Fruit fly (Drosophila melanogaster) whole organism, embryonic: ENCODE measurements around the gene GluProRS.

Source experiments
- Asciz ChIP-seq: fragments of 200-800 bp; sonication (Bioruptor generic); optimal IDR thresholded peaks from 2 replicates; lab custom pipeline; 2017; ENCODE audit warnings: missing biosample characterization, mild to moderate bottlenecking, missing genetic modification characterization, missing genetic modification reagents
- Atf6 ChIP-seq: fragments of 200-800 bp; sonication (Bioruptor generic); IDR thresholded peaks from 2 replicates; pipeline ENCODE4 v1.3.6; 2022; ENCODE audit warnings: missing biosample characterization, missing genetic modification characterization
- CG10147 ChIP-seq: fragments of 200-800 bp; sonication (Bioruptor generic); optimal IDR thresholded peaks from 2 replicates; lab custom pipeline; 2019; ENCODE audit warnings: missing biosample characterization, mild to moderate bottlenecking, missing genetic modification characterization, moderate library complexity
- CG11085 ChIP-seq: fragments of 200-800 bp; sonication (Bioruptor generic); IDR thresholded peaks from 2 replicates; pipeline ENCODE4 v1.3.6; 2022; ENCODE audit warnings: missing biosample characterization, missing genetic modification characterization
- CG11723 ChIP-seq: fragments of 200-800 bp; sonication (Bioruptor generic); optimal IDR thresholded peaks from 2 replicates; lab custom pipeline; 2017; ENCODE audit warnings: missing biosample characterization, mild to moderate bottlenecking, missing genetic modification characterization
- CG16813 ChIP-seq: fragments of 200-800 bp; sonication (Bioruptor generic); IDR thresholded peaks from 3 replicates; pipeline ENCODE4 v1.3.6; 2022; ENCODE audit warnings: missing biosample characterization, missing genetic modification characterization; ENCODE audit not compliant: partially characterized antibody
- CG2120 ChIP-seq: fragments of 200-800 bp; sonication (Bioruptor generic); optimal IDR thresholded peaks from 3 replicates; lab custom pipeline; 2016; ENCODE audit warnings: missing biosample characterization, missing genetic modification characterization
- CG3726 ChIP-seq: fragments of 200-800 bp; sonication (Bioruptor generic); IDR thresholded peaks from 3 replicates; pipeline ENCODE4, ENCODE4 v1.3.6; 2022; ENCODE audit warnings: missing biosample characterization, missing genetic modification characterization
- CG43689 ChIP-seq: fragments of 200-800 bp; sonication (Bioruptor generic); IDR thresholded peaks from 2 replicates; pipeline ENCODE4 v1.3.6; 2022; ENCODE audit warnings: missing biosample characterization, missing genetic modification characterization
- CG5953 ChIP-seq: fragments of 200-800 bp; sonication (Bioruptor generic); IDR thresholded peaks from 2 replicates; pipeline ENCODE4 v1.3.6; 2022; ENCODE audit warnings: missing biosample characterization, missing genetic modification characterization
- CG8089 ChIP-seq: fragments of 200-800 bp; sonication (Bioruptor generic); optimal IDR thresholded peaks from 3 replicates; lab custom pipeline; 2016; ENCODE audit warnings: missing biosample characterization, missing genetic modification characterization
- CG8281 ChIP-seq: fragments of 200-800 bp; sonication (Bioruptor generic); optimal IDR thresholded peaks from 2 replicates; lab custom pipeline; 2018; ENCODE audit warnings: missing biosample characterization, mild to moderate bottlenecking, missing genetic modification characterization, moderate library complexity
- CG9437 ChIP-seq: fragments of 200-800 bp; sonication (Bioruptor generic); optimal IDR thresholded peaks from 2 replicates; lab custom pipeline; 2018; ENCODE audit warnings: missing biosample characterization, mild to moderate bottlenecking, missing genetic modification characterization
- CG9727 ChIP-seq: fragments of 200-800 bp; sonication (Bioruptor generic); optimal IDR thresholded peaks from 3 replicates; lab custom pipeline; 2017; ENCODE audit warnings: missing biosample characterization, mild to moderate bottlenecking, missing genetic modification characterization
- Chrac-16 ChIP-seq: fragments of 200-800 bp; sonication (Bioruptor generic); optimal IDR thresholded peaks from 3 replicates; lab custom pipeline; 2016; ENCODE audit warnings: missing biosample characterization, missing genetic modification characterization
- Dad ChIP-seq: fragments of 200-800 bp; sonication (Bioruptor generic); optimal IDR thresholded peaks from 3 replicates; lab custom pipeline; 2016; ENCODE audit warnings: missing biosample characterization, missing genetic modification characterization
- Dfd ChIP-seq, 2 experiments: fragments of >200 bp; optimal IDR thresholded peaks; 2 replicates each; lab custom pipeline; 2017; ENCODE audit warnings: missing biosample characterization in 2 of 2, missing genetic modification characterization in 2 of 2
- E2f2 ChIP-seq: fragments of 200-800 bp; sonication (Bioruptor generic); IDR thresholded peaks from 2 replicates; pipeline ENCODE4 v1.3.6; 2022; ENCODE audit warnings: missing biosample characterization, missing genetic modification characterization
- HLHmδ ChIP-seq: fragments of 200-800 bp; sonication (Bioruptor generic); optimal IDR thresholded peaks from 2 replicates; lab custom pipeline; 2018; ENCODE audit warnings: missing biosample characterization, mild to moderate bottlenecking, missing genetic modification characterization, moderate library complexity
- Hr51 ChIP-seq, 2 experiments: fragments of 200-800 bp; sonication (Bioruptor generic); optimal IDR thresholded peaks; 2 replicates in 1 of 2; 3 replicates in 1 of 2; lab custom pipeline; 2016 to 2018; ENCODE audit warnings: missing biosample characterization in 2 of 2, missing genetic modification characterization in 2 of 2, mild to moderate bottlenecking in 1 of 2, moderate library complexity in 1 of 2
- Hr78 ChIP-seq, 2 experiments: fragments of 200-800 bp in 1 of 2; fragments of >200 bp in 1 of 2; sonication (Bioruptor generic) in 1 of 2; optimal IDR thresholded peaks; 2 replicates each; lab custom pipeline; 2017 to 2019; ENCODE audit warnings: missing biosample characterization in 2 of 2, missing genetic modification characterization in 2 of 2, mild to moderate bottlenecking in 1 of 2, moderate library complexity in 1 of 2
- NC2β ChIP-seq: fragments of 200-800 bp; sonication (Bioruptor generic); optimal IDR thresholded peaks from 2 replicates; lab custom pipeline; 2016; ENCODE audit warnings: missing biosample characterization, missing genetic modification characterization
- Rx ChIP-seq: fragments of 200-800 bp; sonication (Bioruptor generic); IDR thresholded peaks from 2 replicates; pipeline ENCODE4 v1.3.6; 2022; ENCODE audit warnings: missing biosample characterization, missing genetic modification characterization
- ab ChIP-seq: fragments of 200-800 bp; sonication (Bioruptor generic); optimal IDR thresholded peaks from 2 replicates; lab custom pipeline; 2016; ENCODE audit warnings: missing biosample characterization, missing genetic modification characterization
- az2 ChIP-seq: fragments of 200-800 bp; sonication (Bioruptor generic); optimal IDR thresholded peaks from 3 replicates; lab custom pipeline; 2016; ENCODE audit warnings: missing biosample characterization, missing genetic modification characterization
- bab2 ChIP-seq: fragments of 200-800 bp; sonication (Bioruptor generic); optimal IDR thresholded peaks from 2 replicates; lab custom pipeline; 2016; ENCODE audit warnings: missing biosample characterization, missing genetic modification characterization
- chm ChIP-seq: fragments of 200-800 bp; sonication (Bioruptor generic); IDR thresholded peaks from 2 replicates; pipeline ENCODE4 v1.3.6; 2022; ENCODE audit warnings: missing biosample characterization, missing genetic modification characterization
- ci ChIP-seq: fragments of 200-800 bp; sonication (Bioruptor generic); IDR thresholded peaks from 3 replicates; pipeline ENCODE4 v1.3.6; 2022; ENCODE audit warnings: missing biosample characterization, missing genetic modification characterization
- cwo ChIP-seq: fragments of 200-800 bp; sonication (Bioruptor generic); optimal IDR thresholded peaks from 3 replicates; lab custom pipeline; 2017; ENCODE audit warnings: missing biosample characterization, missing genetic modification characterization, mild to moderate bottlenecking, moderate library complexity, missing genetic modification reagents
- da ChIP-seq: fragments of 200-800 bp; sonication (Bioruptor generic); optimal IDR thresholded peaks from 2 replicates; lab custom pipeline; 2016; ENCODE audit warnings: missing biosample characterization, missing genetic modification characterization
- dati ChIP-seq: fragments of 200-800 bp; sonication (Bioruptor generic); IDR thresholded peaks from 2 replicates; pipeline ENCODE4 v1.3.6; 2022; ENCODE audit warnings: missing biosample characterization, missing genetic modification characterization
- ems ChIP-seq: fragments of 200-800 bp; sonication (Bioruptor generic); optimal IDR thresholded peaks from 3 replicates; lab custom pipeline; 2016; ENCODE audit warnings: missing biosample characterization, missing genetic modification characterization
- en ChIP-seq: fragments of 200-800 bp; sonication (Bioruptor generic); optimal IDR thresholded peaks from 2 replicates; lab custom pipeline; 2016; ENCODE audit warnings: missing biosample characterization, missing genetic modification characterization
- hth ChIP-seq: fragments of >200 bp; optimal IDR thresholded peaks from 2 replicates; lab custom pipeline; 2017; ENCODE audit warnings: inconsistent platforms
- jing ChIP-seq: fragments of 200-800 bp; sonication (Bioruptor generic); optimal IDR thresholded peaks from 2 replicates; lab custom pipeline; 2018; ENCODE audit warnings: missing biosample characterization, mild to moderate bottlenecking, missing genetic modification characterization
- kay ChIP-seq: fragments of 200-800 bp; sonication (Bioruptor generic); optimal IDR thresholded peaks from 2 replicates; lab custom pipeline; 2016; ENCODE audit warnings: missing biosample characterization, missing genetic modification characterization
- knrl ChIP-seq: fragments of 200-800 bp; sonication (Bioruptor generic); IDR thresholded peaks from 3 replicates; pipeline ENCODE4 v1.3.6; 2022; ENCODE audit warnings: missing biosample characterization, missing genetic modification characterization; ENCODE audit not compliant: partially characterized antibody
- mld ChIP-seq: fragments of 200-800 bp; sonication (Bioruptor generic); IDR thresholded peaks from 3 replicates; pipeline ENCODE4 v1.3.6; 2022; ENCODE audit warnings: missing biosample characterization, missing genetic modification characterization; ENCODE audit not compliant: partially characterized antibody
- nerfin-1 ChIP-seq: fragments of 200-800 bp; sonication (Bioruptor generic); optimal IDR thresholded peaks from 3 replicates; lab custom pipeline; 2019; ENCODE audit warnings: missing biosample characterization, mild to moderate bottlenecking, missing genetic modification characterization, moderate library complexity
- pan ChIP-seq, 4 experiments: fragments of >200 bp in 3 of 4; fragments of 200-800 bp in 1 of 4; sonication (Bioruptor generic) in 1 of 4; optimal IDR thresholded peaks in 3 of 4; IDR thresholded peaks in 1 of 4; 2 replicates each; pipeline versions ENCODE4 v1.3.6 to Lab custom; 2017 to 2022; ENCODE audit warnings: missing biosample characterization in 2 of 4, missing genetic modification characterization in 2 of 4, mixed read lengths in 1 of 4
- rib ChIP-seq: fragments of 200-800 bp; sonication (Bioruptor generic); IDR thresholded peaks from 2 replicates; pipeline ENCODE4 v1.3.6; 2022; ENCODE audit warnings: missing biosample characterization, missing genetic modification characterization
- sd ChIP-seq: fragments of 200-800 bp; sonication (Bioruptor generic); optimal IDR thresholded peaks from 3 replicates; lab custom pipeline; 2018; ENCODE audit warnings: missing biosample characterization, mild to moderate bottlenecking, missing genetic modification characterization, moderate library complexity
- so ChIP-seq: fragments of 200-800 bp; sonication (Bioruptor generic); IDR thresholded peaks from 3 replicates; pipeline ENCODE4 v1.3.6; 2022; ENCODE audit warnings: missing biosample characterization, missing genetic modification characterization
- sob ChIP-seq: fragments of 200-800 bp; sonication (Bioruptor generic); IDR thresholded peaks from 2 replicates; pipeline ENCODE4 v1.3.6; 2022; ENCODE audit warnings: missing biosample characterization, missing genetic modification characterization
- sqz ChIP-seq: fragments of 200-800 bp; sonication (Bioruptor generic); optimal IDR thresholded peaks from 3 replicates; lab custom pipeline; 2018; ENCODE audit warnings: missing biosample characterization, mild to moderate bottlenecking, missing genetic modification characterization
- ssp ChIP-seq: fragments of 200-800 bp; sonication (Bioruptor generic); IDR thresholded peaks from 2 replicates; pipeline ENCODE4 v1.3.6; 2022; ENCODE audit warnings: missing biosample characterization, missing genetic modification characterization
- tup ChIP-seq: fragments of 200-800 bp; sonication (Bioruptor generic); optimal IDR thresholded peaks from 2 replicates; lab custom pipeline; 2016; ENCODE audit warnings: missing biosample characterization, mild to moderate bottlenecking, missing genetic modification characterization, moderate library complexity
- twi ChIP-seq: fragments of 200-800 bp; optimal IDR thresholded peaks from 2 replicates; lab custom pipeline; 2019; ENCODE audit warnings: missing biosample characterization, mild to moderate bottlenecking, missing genetic modification characterization, moderate library complexity
- vvl ChIP-seq: fragments of 200-800 bp; sonication (Bioruptor generic); IDR thresholded peaks from 2 replicates; pipeline ENCODE4 v1.3.6; 2022; ENCODE audit warnings: missing biosample characterization, missing genetic modification characterization
- wek ChIP-seq: fragments of 200-800 bp; sonication (Bioruptor generic); optimal IDR thresholded peaks from 3 replicates; lab custom pipeline; 2018; ENCODE audit warnings: missing biosample characterization, mild to moderate bottlenecking, missing genetic modification characterization, moderate library complexity
- wor ChIP-seq: fragments of 200-800 bp; sonication (Bioruptor generic); IDR thresholded peaks from 2 replicates; pipeline ENCODE4 v1.3.6; 2022; ENCODE audit warnings: missing biosample characterization, missing genetic modification characterization

GluProRS gene

dm6 chr3R:23969449-23969848 is 11.3 kb upstream of the GluProRS start (continued):
- TF ChIP-seq CG11085 (GFP tag; lab: Robert Waterston, UW): no peak
- TF ChIP-seq CG16813 (GFP tag; lab: Robert Waterston, UW): no peak
- TF ChIP-seq vvl (GFP tag; lab: Robert Waterston, UW): peak; percentile 50; the same call in 1 of the 2 replicates
- TF ChIP-seq E2f2 (GFP tag; lab: Robert Waterston, UW): peak; percentile 43; the same call in 1 of the 2 replicates
- TF ChIP-seq rib (GFP tag; lab: Robert Waterston, UW): no peak
- no peak for TF ChIP-seq Chrac-16
- TF ChIP-seq HLHmδ (GFP tag; lab: Kevin White, UChicago): no peak
- peak; percentile 10 for TF ChIP-seq CG8281
- peak; percentile 5 for TF ChIP-seq az2
- TF ChIP-seq ab (GFP tag; lab: Kevin White, UChicago): no peak
- no peak for TF ChIP-seq bab2 (GFP tag; lab: Kevin White, UChicago)
- TF ChIP-seq ci (GFP tag; lab: Robert Waterston, UW): 0 out of 3 replicates have a peak, but pooled peaks have one; percentile 52
- no peak for TF ChIP-seq en
- peak; percentile 33 for TF ChIP-seq nerfin-1
- peak; percentile 53 for TF ChIP-seq cwo (GFP tag; lab: Kevin White, UChicago)
- peak; percentile 36 for TF ChIP-seq sd (tag; lab: Kevin White, UChicago)
- TF ChIP-seq sob (GFP tag; lab: Robert Waterston, UW): 0 out of 2 replicates have a peak, but pooled peaks have one; percentile 32
- peak; percentile 26; the same call in 1 of the 2 replicates for TF ChIP-seq wor (GFP tag; lab: Robert Waterston, UW)
- TF ChIP-seq CG9437 (GFP tag; lab: Kevin White, UChicago): peak; percentile 35
- TF ChIP-seq chm (GFP tag; lab: Robert Waterston, UW): no peak
- peak; percentile 7 for TF ChIP-seq CG9727 (GFP tag; lab: Kevin White, UChicago)
- peak; percentile 39 for TF ChIP-seq sqz (GFP tag; lab: Kevin White, UChicago)
- TF ChIP-seq Dfd (GFP tag; optimal IDR thresholded peaks at IDR 0.05; lab: Kevin White, UChicago): no peak
- TF ChIP-seq mld: no peak
- no peak for TF ChIP-seq kay
- TF ChIP-seq jing: no peak
- TF ChIP-seq ssp (GFP tag; lab: Robert Waterston, UW): peak; percentile 50
- TF ChIP-seq Hr51 (GFP tag; optimal IDR thresholded peaks at IDR 0.05; lab: Kevin White, UChicago): peak in 1 of 2 experiments; percentile 71
- TF ChIP-seq Dad (GFP tag; lab: Kevin White, UChicago): no peak
- peak; percentile 32 for TF ChIP-seq CG10147 (GFP tag; lab: Kevin White, UChicago)
- TF ChIP-seq so (GFP tag; lab: Robert Waterston, UW): no peak
- TF ChIP-seq wek (GFP tag; lab: Kevin White, UChicago): no peak
- no peak for TF ChIP-seq CG43689 (GFP tag; lab: Robert Waterston, UW)
- no peak for TF ChIP-seq ems (GFP tag; lab: Kevin White, UChicago)
- TF ChIP-seq knrl: no peak
- TF ChIP-seq Asciz (GFP tag; lab: Kevin White, UChicago): no peak
- TF ChIP-seq Rx (GFP tag; lab: Robert Waterston, UW): no peak
- TF ChIP-seq NC2β (GFP tag; lab: Kevin White, UChicago): no peak
- TF ChIP-seq Atf6 (GFP tag; lab: Robert Waterston, UW): peak; percentile 66
- 0 out of 2 replicates have a peak, but pooled peaks have one; percentile 19 for TF ChIP-seq dati (GFP tag; lab: Robert Waterston, UW)
- TF ChIP-seq da (GFP tag; lab: Kevin White, UChicago): no peak
- TF ChIP-seq CG5953 (GFP tag; lab: Robert Waterston, UW): no peak
- no peak for TF ChIP-seq tup (GFP tag; lab: Kevin White, UChicago)
- no peak for TF ChIP-seq CG2120
- TF ChIP-seq CG3726 (GFP tag; lab: Robert Waterston, UW): no peak
- no peak for TF ChIP-seq hth (lab: Kevin White, UChicago)
- no peak for TF ChIP-seq CG11723 (GFP tag; lab: Kevin White, UChicago)
- no peak for TF ChIP-seq pan (optimal IDR thresholded peaks at IDR 0.05; lab: Kevin White, UChicago)
- peak in 1 of 2 experiments; percentile 64 for TF ChIP-seq pan (GFP tag; optimal IDR thresholded peaks at IDR 0.05 in 1 of 2, IDR thresholded peaks at IDR 0.05 in 1 of 2)
- TF ChIP-seq CG8089 (GFP tag; lab: Kevin White, UChicago): no peak
- TF ChIP-seq twi (tag; lab: Kevin White, UChicago): no peak
- peak in 1 of 2 experiments; percentile 35 for TF ChIP-seq Hr78 (GFP tag; optimal IDR thresholded peaks at IDR 0.05; lab: Kevin White, UChicago)
